Worm (Caenorhabditis elegans) whole organism, late embryonic: ENCODE data around the gene Y39B6A.30.
A peak's percentile ranks its signal among the peaks of the same experiment; 100 is the strongest.

Experiments used
- C08G9.2 ChIP-seq: sonication (generic microtip); optimal IDR thresholded peaks from 2 replicates; lab custom pipeline; 2016; ENCODE audit warnings: mild to moderate bottlenecking, missing genetic modification characterization, moderate library complexity, missing compliant biosample characterization
- F13H6.1 ChIP-seq: sonication (generic microtip); optimal IDR thresholded peaks from 2 replicates; lab custom pipeline; 2016; ENCODE audit warnings: missing genetic modification characterization, missing compliant biosample characterization
- K02D7.2 ChIP-seq: sonication (generic microtip); optimal IDR thresholded peaks from 2 replicates; lab custom pipeline; 2017; ENCODE audit warnings: mild to moderate bottlenecking, missing genetic modification characterization, missing compliant biosample characterization
- K09A11.1 ChIP-seq: sonication (generic microtip); optimal IDR thresholded peaks from 2 replicates; lab custom pipeline; 2017; ENCODE audit warnings: antibody characterized with exemption, mild to moderate bottlenecking, missing genetic modification characterization, missing compliant biosample characterization; ENCODE audit not compliant: insufficient read depth
- T23F11.4 ChIP-seq: fragments of 200-800 bp; sonication (Bioruptor generic); optimal IDR thresholded peaks from 2 replicates; lab custom pipeline; 2018; ENCODE audit warnings: mild to moderate bottlenecking, missing genetic modification characterization, missing compliant biosample characterization
- Y22D7AL.16 ChIP-seq: sonication (generic microtip); optimal IDR thresholded peaks from 2 replicates; lab custom pipeline; 2016; ENCODE audit warnings: missing genetic modification characterization, missing compliant biosample characterization
- ahr-1 ChIP-seq: sonication (generic microtip); optimal IDR thresholded peaks from 2 replicates; lab custom pipeline; 2016; ENCODE audit warnings: missing genetic modification characterization, missing compliant biosample characterization
- ama-1 ChIP-seq: fragments of 150-350 bp; optimal IDR thresholded peaks from 2 replicates; lab custom pipeline; 2014
- ceh-14 ChIP-seq: sonication (generic microtip); optimal IDR thresholded peaks from 2 replicates; lab custom pipeline; 2016; ENCODE audit warnings: missing genotype, missing genetic modification characterization, missing compliant biosample characterization
- ceh-18 ChIP-seq: sonication (generic microtip); optimal IDR thresholded peaks from 2 replicates; lab custom pipeline; 2016; ENCODE audit warnings: missing genetic modification characterization, missing compliant biosample characterization
- ceh-22 ChIP-seq: sonication (generic microtip); optimal IDR thresholded peaks from 2 replicates; lab custom pipeline; 2017; ENCODE audit warnings: missing biosample characterization, missing genetic modification characterization
- ceh-31 ChIP-seq: sonication (generic microtip); optimal IDR thresholded peaks from 2 replicates; lab custom pipeline; 2016; ENCODE audit warnings: missing genetic modification characterization, missing compliant biosample characterization
- ceh-45 ChIP-seq: fragments of 200-800 bp; sonication (Bioruptor generic); IDR thresholded peaks from 2 replicates; pipeline ENCODE4 v1.3.6; 2022; ENCODE audit warnings: missing genetic modification reagents, missing genetic modification characterization, missing compliant biosample characterization
- che-1 ChIP-seq: sonication (generic microtip); optimal IDR thresholded peaks from 2 replicates; lab custom pipeline; 2016; ENCODE audit warnings: mild to moderate bottlenecking, missing genetic modification characterization, missing compliant biosample characterization
- dve-1 ChIP-seq: sonication (generic microtip); optimal IDR thresholded peaks from 2 replicates; lab custom pipeline; 2017; ENCODE audit warnings: antibody characterized with exemption, mild to moderate bottlenecking, missing genetic modification characterization, missing compliant biosample characterization
- elt-2 ChIP-seq: sonication (generic microtip); optimal IDR thresholded peaks from 2 replicates; lab custom pipeline; 2016; ENCODE audit warnings: missing genetic modification reagents, missing genetic modification characterization, missing compliant biosample characterization
- elt-4 ChIP-seq: sonication (generic microtip); optimal IDR thresholded peaks from 2 replicates; lab custom pipeline; 2016; ENCODE audit warnings: missing genetic modification characterization, missing compliant biosample characterization
- ets-4 ChIP-seq: sonication (generic microtip); optimal IDR thresholded peaks from 2 replicates; lab custom pipeline; 2016; ENCODE audit warnings: missing genetic modification characterization, missing compliant biosample characterization
- eyg-1 ChIP-seq: sonication (generic microtip); optimal IDR thresholded peaks from 2 replicates; lab custom pipeline; 2016; ENCODE audit warnings: missing genotype, missing genetic modification characterization, missing compliant biosample characterization
- fkh-10 ChIP-seq: fragments of 150-350 bp; optimal IDR thresholded peaks from 2 replicates; lab custom pipeline; 2014; ENCODE audit warnings: missing biosample characterization, missing genetic modification reagents, missing genetic modification characterization
- fkh-6 ChIP-seq: sonication (generic microtip); optimal IDR thresholded peaks from 2 replicates; lab custom pipeline; 2016; ENCODE audit warnings: missing genetic modification characterization, missing compliant biosample characterization
- gmeb-2 ChIP-seq: sonication (generic microtip); optimal IDR thresholded peaks from 2 replicates; lab custom pipeline; 2016; ENCODE audit warnings: missing genetic modification characterization, inconsistent platforms, missing compliant biosample characterization
- hlh-13 ChIP-seq: fragments of 200-800 bp; sonication (Bioruptor generic); optimal IDR thresholded peaks from 2 replicates; lab custom pipeline; 2018; ENCODE audit warnings: mild to moderate bottlenecking, missing genetic modification characterization, missing compliant biosample characterization
- hlh-15 ChIP-seq: sonication (generic microtip); optimal IDR thresholded peaks from 2 replicates; lab custom pipeline; 2016; ENCODE audit warnings: missing genetic modification characterization, missing compliant biosample characterization
- hlh-30 ChIP-seq: sonication (generic microtip); optimal IDR thresholded peaks from 2 replicates; lab custom pipeline; 2017; ENCODE audit warnings: antibody characterized with exemption, missing genetic modification characterization, missing compliant biosample characterization; ENCODE audit not compliant: insufficient read depth
- hlh-6 ChIP-seq: sonication (generic microtip); optimal IDR thresholded peaks from 2 replicates; lab custom pipeline; 2016; ENCODE audit warnings: missing genotype, missing genetic modification characterization, missing compliant biosample characterization
- hlh-8 ChIP-seq: sonication (generic microtip); optimal IDR thresholded peaks from 2 replicates; lab custom pipeline; 2016; ENCODE audit warnings: missing genotype, missing genetic modification characterization, missing compliant biosample characterization
- lim-6 ChIP-seq: sonication (generic microtip); optimal IDR thresholded peaks from 2 replicates; lab custom pipeline; 2016; ENCODE audit warnings: missing genetic modification characterization, missing compliant biosample characterization
- madf-2 ChIP-seq: sonication (generic microtip); optimal IDR thresholded peaks from 2 replicates; lab custom pipeline; 2017; ENCODE audit warnings: missing genetic modification characterization, missing compliant biosample characterization
- mec-3 ChIP-seq: sonication (generic microtip); optimal IDR thresholded peaks from 2 replicates; lab custom pipeline; 2016; ENCODE audit warnings: borderline replicate concordance, missing genetic modification characterization, missing compliant biosample characterization
- nhr-232 ChIP-seq: sonication (generic microtip); optimal IDR thresholded peaks from 2 replicates; lab custom pipeline; 2016; ENCODE audit warnings: missing genetic modification characterization, missing compliant biosample characterization
- npax-4 ChIP-seq: sonication (generic microtip); optimal IDR thresholded peaks from 2 replicates; lab custom pipeline; 2016; ENCODE audit warnings: missing genetic modification characterization, missing compliant biosample characterization
- odd-2 ChIP-seq: sonication (generic microtip); optimal IDR thresholded peaks from 2 replicates; lab custom pipeline; 2017; ENCODE audit warnings: antibody characterized with exemption, mild to moderate bottlenecking, missing genetic modification characterization, missing compliant biosample characterization
- pag-3 ChIP-seq: sonication (generic microtip); optimal IDR thresholded peaks from 2 replicates; lab custom pipeline; 2016; ENCODE audit warnings: missing compliant biosample characterization, missing genetic modification characterization, borderline replicate concordance
- pat-9 ChIP-seq: fragments of 200-800 bp; sonication (Bioruptor generic); optimal IDR thresholded peaks from 2 replicates; lab custom pipeline; 2018; ENCODE audit warnings: mild to moderate bottlenecking, missing genetic modification characterization, moderate library complexity, missing compliant biosample characterization
- pha-2 ChIP-seq: sonication (generic microtip); optimal IDR thresholded peaks from 2 replicates; lab custom pipeline; 2017; ENCODE audit warnings: mild to moderate bottlenecking, missing genetic modification characterization, missing compliant biosample characterization
- pha-4 ChIP-seq: fragments of 150-350 bp; optimal IDR thresholded peaks from 2 replicates; lab custom pipeline; 2018; ENCODE audit warnings: missing biosample characterization, missing genetic modification reagents, missing genetic modification characterization
- pqm-1 ChIP-seq: sonication (generic microtip); optimal IDR thresholded peaks from 2 replicates; lab custom pipeline; 2016; ENCODE audit warnings: missing genetic modification characterization, missing compliant biosample characterization
- pros-1 ChIP-seq: fragments of 150-350 bp; optimal IDR thresholded peaks from 2 replicates; lab custom pipeline; 2014; ENCODE audit warnings: missing biosample characterization, missing genetic modification reagents, missing genetic modification characterization
- rnt-1 ChIP-seq: sonication (generic microtip); optimal IDR thresholded peaks from 2 replicates; lab custom pipeline; 2016; ENCODE audit warnings: missing genetic modification characterization, missing compliant biosample characterization
- sdc-2 ChIP-seq: sonication (generic microtip); optimal IDR thresholded peaks from 2 replicates; lab custom pipeline; 2016; ENCODE audit warnings: missing genotype, missing genetic modification characterization, missing compliant biosample characterization
- sox-2 ChIP-seq: fragments of 200-800 bp; sonication (Bioruptor generic); IDR thresholded peaks from 2 replicates; pipeline ENCODE4 v1.3.6; 2022; ENCODE audit warnings: missing genetic modification reagents, missing genetic modification characterization, missing compliant biosample characterization
- sox-4 ChIP-seq: sonication (generic microtip); optimal IDR thresholded peaks from 2 replicates; lab custom pipeline; 2017; ENCODE audit warnings: mild to moderate bottlenecking, missing genetic modification characterization, inconsistent platforms, missing compliant biosample characterization
- syd-9 ChIP-seq: sonication (generic microtip); optimal IDR thresholded peaks from 2 replicates; lab custom pipeline; 2016; ENCODE audit warnings: mild to moderate bottlenecking, missing genetic modification characterization, moderate library complexity, missing compliant biosample characterization
- tbx-7 ChIP-seq: sonication (generic microtip); optimal IDR thresholded peaks from 2 replicates; lab custom pipeline; 2016; ENCODE audit warnings: missing genotype, missing genetic modification characterization, missing compliant biosample characterization
- ttx-3 ChIP-seq: sonication (generic microtip); optimal IDR thresholded peaks from 2 replicates; lab custom pipeline; 2016; ENCODE audit warnings: missing genetic modification reagents, missing genetic modification characterization, missing compliant biosample characterization
- unc-3 ChIP-seq, 2 experiments: fragments of 200-800 bp in 1 of 2; sonication (Bioruptor generic) in 1 of 2; sonication (generic microtip) in 1 of 2; conservative IDR thresholded peaks in 1 of 2; optimal IDR thresholded peaks in 1 of 2; 2 replicates each; pipeline versions ENCODE4 v1.3.6 to Lab custom; 2016 to 2022; ENCODE audit warnings: missing compliant biosample characterization in 2 of 2, missing genetic modification characterization in 2 of 2, missing genetic modification reagents in 1 of 2
- unc-86 ChIP-seq: sonication (generic microtip); optimal IDR thresholded peaks from 2 replicates; lab custom pipeline; 2016; ENCODE audit warnings: missing genetic modification characterization, missing compliant biosample characterization
- ztf-16 ChIP-seq: sonication (generic microtip); optimal IDR thresholded peaks from 2 replicates; lab custom pipeline; 2017; ENCODE audit warnings: missing genetic modification characterization, missing compliant biosample characterization

The Y39B6A.30 gene

ce11 chrV:18978301-18978700, 36.1 kb upstream of the Y39B6A.30 start:
- TF ChIP-seq hlh-6 (tag; lab: Kevin White, UChicago) (no peak), fkh-10 (GFP tag; lab: Kevin White, UChicago) (no peak), hlh-15 (tag; lab: Kevin White, UChicago) (no peak), rnt-1 (no peak), che-1 (tag; lab: Kevin White, UChicago) (no peak), ceh-45 (GFP tag; lab: Robert Waterston, UW) (no peak), ceh-22 (tag; lab: Kevin White, UChicago) (no peak), pha-2 (no peak), ztf-16 (tag; lab: Kevin White, UChicago) (no peak), K02D7.2 (tag; lab: Kevin White, UChicago) (no peak), dve-1 (tag; lab: Kevin White, UChicago) (no peak), odd-2 (no peak), Y22D7AL.16 (no peak), elt-4 (tag; lab: Kevin White, UChicago) (no peak), sdc-2 (tag; lab: Kevin White, UChicago) (no peak), nhr-232 (tag; lab: Kevin White, UChicago) (no peak), T23F11.4 (GFP tag; lab: Kevin White, UChicago) (no peak), npax-4 (no peak), eyg-1 (tag; lab: Kevin White, UChicago) (no peak), tbx-7 (no peak)
- TF ChIP-seq, all 69 proteins: peak for 0

ce11 chrV:18980980-18981529, 33.3 kb upstream of the Y39B6A.30 start, which contains the start of the genes mrps-35 and sws-1:
mrps-35 (plus strand) TSS chrV:18981306.
sws-1 (minus strand) TSS chrV:18981479.
- TF ChIP-seq ceh-31 (tag; lab: Kevin White, UChicago): peak; percentile 97
- TF ChIP-seq npax-4: no peak
- no peak for TF ChIP-seq ttx-3 (tag; lab: Kevin White, UChicago)
- no peak for TF ChIP-seq pha-4
- TF ChIP-seq rnt-1: peak; percentile 87
- no peak for TF ChIP-seq ceh-18 (tag; lab: Kevin White, UChicago)
- TF ChIP-seq tbx-7: peak; percentile 94
- no peak for TF ChIP-seq gmeb-2 (tag; lab: Kevin White, UChicago)
- no peak for TF ChIP-seq sox-2 (GFP tag; lab: Robert Waterston, UW)
- no peak for TF ChIP-seq ama-1 (lab: Kevin White, UChicago)
- no peak for TF ChIP-seq madf-2 (tag; lab: Kevin White, UChicago)
- TF ChIP-seq F13H6.1 (tag; lab: Kevin White, UChicago): peak; percentile 39
- TF ChIP-seq elt-2 (tag; lab: Kevin White, UChicago): peak; percentile 56
- TF ChIP-seq ceh-22 (tag; lab: Kevin White, UChicago): no peak
- peak; percentile 26 for TF ChIP-seq fkh-6
- TF ChIP-seq pag-3 (tag; lab: Kevin White, UChicago): peak; percentile 37
- no peak for TF ChIP-seq hlh-30 (tag; lab: Kevin White, UChicago)
- TF ChIP-seq che-1 (tag; lab: Kevin White, UChicago): no peak
- peak; percentile 5 for TF ChIP-seq pqm-1 (tag; lab: Kevin White, UChicago)
- no peak for TF ChIP-seq dve-1 (tag; lab: Kevin White, UChicago)
- peak; percentile 73 for TF ChIP-seq lim-6 (tag; lab: Kevin White, UChicago)
- TF ChIP-seq ets-4: peak; percentile 90
- TF ChIP-seq hlh-13 (GFP tag; lab: Kevin White, UChicago): no peak
- no peak for TF ChIP-seq K02D7.2 (tag; lab: Kevin White, UChicago)
- TF ChIP-seq sdc-2 (tag; lab: Kevin White, UChicago): peak; percentile 19
- TF ChIP-seq T23F11.4 (GFP tag; lab: Kevin White, UChicago): no peak
- peak; percentile 66 for TF ChIP-seq hlh-8
- TF ChIP-seq syd-9 (tag; lab: Kevin White, UChicago): no peak
- no peak for TF ChIP-seq ahr-1 (tag; lab: Kevin White, UChicago)
- TF ChIP-seq mec-3: peak; percentile 83
- no peak for TF ChIP-seq sox-4 (tag; lab: Kevin White, UChicago)
- TF ChIP-seq hlh-6 (tag; lab: Kevin White, UChicago): peak; percentile 51
- no peak for TF ChIP-seq unc-3 (GFP tag; conservative IDR thresholded peaks at IDR 0.05; lab: Robert Waterston, UW)
- TF ChIP-seq unc-3 (tag; optimal IDR thresholded peaks at IDR 0.05; lab: Kevin White, UChicago): no peak
- TF ChIP-seq ceh-14 (tag; lab: Kevin White, UChicago): peak; percentile 62
- TF ChIP-seq K09A11.1 (tag; lab: Kevin White, UChicago): no peak
- TF ChIP-seq unc-86 (tag; lab: Kevin White, UChicago): no peak
- no peak for TF ChIP-seq pat-9 (tag; lab: Kevin White, UChicago)
- TF ChIP-seq pros-1 (tag; lab: Kevin White, UChicago): no peak
- TF ChIP-seq pha-2: peak; percentile 65
- peak; percentile 98 for TF ChIP-seq C08G9.2 (tag; lab: Kevin White, UChicago)
